Fruit fly (Drosophila melanogaster) whole organism, embryonic: ENCODE measurements around the gene CG15382.
A peak's percentile ranks its signal among the peaks of the same experiment; 100 is the strongest.

Experiments used
- Abd-B ChIP-seq: fragments of 200-800 bp; sonication (Bioruptor generic); optimal IDR thresholded peaks from 2 replicates; lab custom pipeline; 2018; ENCODE audit warnings: missing biosample characterization, mild to moderate bottlenecking, missing genetic modification characterization, moderate library complexity
- Antp ChIP-seq: fragments of 200-800 bp; sonication (Bioruptor generic); optimal IDR thresholded peaks from 3 replicates; lab custom pipeline; 2016; ENCODE audit warnings: missing biosample characterization, missing genetic modification characterization
- Atf-2 ChIP-seq: fragments of 200-800 bp; sonication (Bioruptor generic); optimal IDR thresholded peaks from 2 replicates; lab custom pipeline; 2016; ENCODE audit warnings: missing biosample characterization, missing genetic modification characterization
- CG1024 ChIP-seq: fragments of 200-800 bp; sonication (Bioruptor generic); IDR thresholded peaks from 2 replicates; pipeline ENCODE4 v1.3.6; 2022; ENCODE audit warnings: missing biosample characterization, missing genetic modification characterization
- CG11093 ChIP-seq: fragments of 200-800 bp; sonication (Bioruptor generic); IDR thresholded peaks from 3 replicates; pipeline ENCODE4 v1.3.6; 2022; ENCODE audit warnings: missing biosample characterization, missing genetic modification characterization
- CG11696 ChIP-seq: fragments of 200-800 bp; sonication (Bioruptor generic); IDR thresholded peaks from 2 replicates; pipeline ENCODE4 v1.3.6; 2022; ENCODE audit warnings: missing biosample characterization, missing genetic modification characterization
- CG12104 ChIP-seq: fragments of 200-800 bp; sonication (Bioruptor generic); optimal IDR thresholded peaks from 3 replicates; lab custom pipeline; 2016; ENCODE audit warnings: missing biosample characterization, missing genetic modification characterization
- CG12299 ChIP-seq: fragments of 200-800 bp; sonication (Bioruptor generic); optimal IDR thresholded peaks from 2 replicates; lab custom pipeline; 2018; ENCODE audit warnings: missing biosample characterization, mild to moderate bottlenecking, missing genetic modification characterization
- CG1603 ChIP-seq: fragments of 200-800 bp; sonication (Bioruptor generic); optimal IDR thresholded peaks from 2 replicates; lab custom pipeline; 2019; ENCODE audit warnings: missing biosample characterization, mild to moderate bottlenecking, missing genetic modification characterization, moderate library complexity
- CG16779 ChIP-seq: fragments of 200-800 bp; sonication (Bioruptor generic); IDR thresholded peaks from 2 replicates; pipeline ENCODE4 v1.3.6; 2022; ENCODE audit warnings: missing biosample characterization, missing genetic modification characterization
- CG17359 ChIP-seq: fragments of 200-800 bp; sonication (Bioruptor generic); optimal IDR thresholded peaks from 3 replicates; lab custom pipeline; 2018; ENCODE audit warnings: missing biosample characterization, mild to moderate bottlenecking, missing genetic modification characterization, moderate library complexity
- CG18599 ChIP-seq: fragments of 200-800 bp; sonication (Bioruptor generic); optimal IDR thresholded peaks from 3 replicates; lab custom pipeline; 2017; ENCODE audit warnings: missing biosample characterization, missing genetic modification characterization, mild to moderate bottlenecking, moderate library complexity, missing genetic modification reagents
- CG2202 ChIP-seq: fragments of 200-800 bp; sonication (Bioruptor generic); optimal IDR thresholded peaks from 2 replicates; lab custom pipeline; 2018; ENCODE audit warnings: missing biosample characterization, mild to moderate bottlenecking, missing genetic modification characterization
- CG32772 ChIP-seq: fragments of 200-800 bp; sonication (Bioruptor generic); IDR thresholded peaks from 2 replicates; pipeline ENCODE4 v1.3.6; 2022; ENCODE audit warnings: missing biosample characterization, missing genetic modification characterization
- CG4617 ChIP-seq: fragments of 200-800 bp; sonication (Bioruptor generic); optimal IDR thresholded peaks from 3 replicates; lab custom pipeline; 2016; ENCODE audit warnings: missing biosample characterization, missing genetic modification characterization, borderline replicate concordance
- CG4820 ChIP-seq: fragments of 200-800 bp; sonication (Bioruptor generic); optimal IDR thresholded peaks from 3 replicates; lab custom pipeline; 2016; ENCODE audit warnings: missing biosample characterization, missing genetic modification characterization
- CG6854 ChIP-seq: fragments of 200-800 bp; sonication (Bioruptor generic); optimal IDR thresholded peaks from 3 replicates; lab custom pipeline; 2017; ENCODE audit warnings: missing biosample characterization, mild to moderate bottlenecking, missing genetic modification characterization
- CG7786 ChIP-seq: fragments of 200-800 bp; sonication (Bioruptor generic); optimal IDR thresholded peaks from 2 replicates; lab custom pipeline; 2016; ENCODE audit warnings: missing biosample characterization, missing genetic modification characterization
- CG8281 ChIP-seq: fragments of 200-800 bp; sonication (Bioruptor generic); optimal IDR thresholded peaks from 2 replicates; lab custom pipeline; 2018; ENCODE audit warnings: missing biosample characterization, mild to moderate bottlenecking, missing genetic modification characterization, moderate library complexity
- CG8924 ChIP-seq: fragments of 200-800 bp; optimal IDR thresholded peaks from 3 replicates; lab custom pipeline; 2019; ENCODE audit warnings: missing biosample characterization, mild to moderate bottlenecking, missing genetic modification characterization, moderate library complexity
- E2f1 ChIP-seq: fragments of 200-800 bp; sonication (Bioruptor generic); IDR thresholded peaks from 2 replicates; pipeline ENCODE4 v1.3.6; 2022; ENCODE audit warnings: missing biosample characterization, missing genetic modification characterization
- H15 ChIP-seq: fragments of 200-800 bp; sonication (Bioruptor generic); IDR thresholded peaks from 3 replicates; pipeline ENCODE4 v1.3.6; 2022; ENCODE audit warnings: missing biosample characterization, missing genetic modification characterization
- HLH3B ChIP-seq: fragments of 200-800 bp; sonication (Bioruptor generic); IDR thresholded peaks from 2 replicates; pipeline ENCODE4 v1.3.6; 2022; ENCODE audit warnings: missing biosample characterization, missing genetic modification characterization
- Hr3 ChIP-seq: fragments of 200-800 bp; sonication (Bioruptor generic); optimal IDR thresholded peaks from 3 replicates; lab custom pipeline; 2016; ENCODE audit warnings: missing biosample characterization, missing genetic modification characterization
- Hsf ChIP-seq: fragments of 200-800 bp; sonication (Bioruptor generic); optimal IDR thresholded peaks from 3 replicates; lab custom pipeline; 2016; ENCODE audit warnings: missing biosample characterization, missing genetic modification characterization
- MTF-1 ChIP-seq: fragments of 200-800 bp; sonication (Bioruptor generic); optimal IDR thresholded peaks from 2 replicates; lab custom pipeline; 2018; ENCODE audit warnings: missing biosample characterization, mild to moderate bottlenecking, missing genetic modification characterization, borderline replicate concordance
- Mes4 ChIP-seq: fragments of 200-800 bp; sonication (Bioruptor generic); optimal IDR thresholded peaks from 2 replicates; lab custom pipeline; 2016; ENCODE audit warnings: missing biosample characterization, missing genetic modification characterization
- NC2β ChIP-seq: fragments of 200-800 bp; sonication (Bioruptor generic); optimal IDR thresholded peaks from 2 replicates; lab custom pipeline; 2016; ENCODE audit warnings: missing biosample characterization, missing genetic modification characterization
- NK7.1 ChIP-seq: fragments of 200-800 bp; sonication (Bioruptor generic); optimal IDR thresholded peaks from 3 replicates; lab custom pipeline; 2016; ENCODE audit warnings: missing biosample characterization, missing genetic modification characterization
- Neu2 ChIP-seq: fragments of 200-800 bp; sonication (Bioruptor generic); optimal IDR thresholded peaks from 3 replicates; lab custom pipeline; 2016; ENCODE audit warnings: missing biosample characterization, missing genetic modification characterization, borderline replicate concordance
- Pdp1 ChIP-seq, 2 experiments: fragments of 200-800 bp; sonication (Bioruptor generic); optimal IDR thresholded peaks; 3 replicates each; lab custom pipeline; 2016; ENCODE audit warnings: missing biosample characterization in 2 of 2, missing genetic modification characterization in 2 of 2, mild to moderate bottlenecking in 1 of 2, moderate library complexity in 1 of 2
- Side ChIP-seq: fragments of 200-800 bp; sonication (Bioruptor generic); optimal IDR thresholded peaks from 2 replicates; lab custom pipeline; 2016; ENCODE audit warnings: missing biosample characterization, missing genetic modification characterization
- Six4 ChIP-seq: fragments of 200-800 bp; sonication (Bioruptor generic); optimal IDR thresholded peaks from 2 replicates; lab custom pipeline; 2016; ENCODE audit warnings: missing biosample characterization, missing genetic modification characterization
- ap ChIP-seq: fragments of 200-800 bp; sonication (Bioruptor generic); IDR thresholded peaks from 2 replicates; pipeline ENCODE4 v1.3.6; 2022; ENCODE audit warnings: missing biosample characterization, missing genetic modification characterization
- cwo ChIP-seq: fragments of 200-800 bp; sonication (Bioruptor generic); optimal IDR thresholded peaks from 3 replicates; lab custom pipeline; 2017; ENCODE audit warnings: missing biosample characterization, missing genetic modification characterization, mild to moderate bottlenecking, moderate library complexity, missing genetic modification reagents
- danr ChIP-seq: fragments of 200-800 bp; sonication (Bioruptor generic); IDR thresholded peaks from 2 replicates; pipeline ENCODE4 v1.3.6; 2022; ENCODE audit warnings: missing biosample characterization, missing genetic modification characterization
- dati ChIP-seq: fragments of 200-800 bp; sonication (Bioruptor generic); IDR thresholded peaks from 2 replicates; pipeline ENCODE4 v1.3.6; 2022; ENCODE audit warnings: missing biosample characterization, missing genetic modification characterization
- lmd ChIP-seq: fragments of 200-800 bp; sonication (Bioruptor generic); IDR thresholded peaks from 2 replicates; pipeline ENCODE4 v1.3.6; 2022; ENCODE audit warnings: missing biosample characterization, missing genetic modification characterization
- pfk ChIP-seq: fragments of 200-800 bp; sonication (Bioruptor generic); optimal IDR thresholded peaks from 2 replicates; lab custom pipeline; 2018; ENCODE audit warnings: missing biosample characterization, mild to moderate bottlenecking, missing genetic modification characterization, moderate library complexity
- pho ChIP-seq: fragments of 200-800 bp; sonication (Bioruptor generic); optimal IDR thresholded peaks from 2 replicates; lab custom pipeline; 2016; ENCODE audit warnings: missing biosample characterization, missing genetic modification characterization
- pita ChIP-seq: fragments of 200-800 bp; sonication (Bioruptor generic); optimal IDR thresholded peaks from 2 replicates; lab custom pipeline; 2017; ENCODE audit warnings: missing biosample characterization, mild to moderate bottlenecking, missing genetic modification characterization
- prd ChIP-seq, 3 experiments: fragments of >200 bp in 2 of 3; fragments of 200-800 bp in 1 of 3; sonication (Bioruptor generic) in 1 of 3; optimal IDR thresholded peaks in 2 of 3; IDR thresholded peaks in 1 of 3; 2 replicates in 2 of 3; 3 replicates in 1 of 3; pipeline versions ENCODE4 v1.3.6 to Lab custom; 2017 to 2022; ENCODE audit warnings: missing biosample characterization in 1 of 3, missing genetic modification characterization in 1 of 3
- schlank ChIP-seq: fragments of 200-800 bp; sonication (Bioruptor generic); optimal IDR thresholded peaks from 2 replicates; lab custom pipeline; 2018; ENCODE audit warnings: missing biosample characterization, mild to moderate bottlenecking, missing genetic modification characterization
- slp2 ChIP-seq: fragments of 200-800 bp; sonication (Bioruptor generic); optimal IDR thresholded peaks from 2 replicates; lab custom pipeline; 2016; ENCODE audit warnings: missing biosample characterization, missing genetic modification characterization
- so ChIP-seq: fragments of 200-800 bp; sonication (Bioruptor generic); IDR thresholded peaks from 3 replicates; pipeline ENCODE4 v1.3.6; 2022; ENCODE audit warnings: missing biosample characterization, missing genetic modification characterization
- stc ChIP-seq: fragments of 200-800 bp; sonication (Bioruptor generic); IDR thresholded peaks from 2 replicates; pipeline ENCODE4 v1.3.6; 2022; ENCODE audit warnings: missing biosample characterization, missing genetic modification characterization
- tap ChIP-seq: fragments of 200-800 bp; optimal IDR thresholded peaks from 3 replicates; lab custom pipeline; 2019; ENCODE audit warnings: missing biosample characterization, mild to moderate bottlenecking, missing genetic modification characterization, moderate library complexity
- tgo ChIP-seq: fragments of 200-800 bp; sonication (Bioruptor generic); IDR thresholded peaks from 3 replicates; pipeline ENCODE4 v1.3.6; 2022; ENCODE audit warnings: missing biosample characterization, missing genetic modification characterization
- toy ChIP-seq: fragments of 200-800 bp; sonication (Bioruptor generic); IDR thresholded peaks from 2 replicates; pipeline ENCODE4 v1.3.6; 2022; ENCODE audit warnings: missing biosample characterization, missing genetic modification characterization
- wdn ChIP-seq: fragments of 200-800 bp; sonication (Bioruptor generic); IDR thresholded peaks from 2 replicates; pipeline ENCODE4 v1.3.6; 2022; ENCODE audit warnings: missing biosample characterization, missing genetic modification characterization

Gene CG15382

dm6 chr2L:2175930-2176643 is 20.5 kb downstream of the CG15382 start (continued):
- TF ChIP-seq CG7786 (GFP tag; lab: Kevin White, UChicago) = peak; percentile 13
- TF ChIP-seq cwo = peak; percentile 68
- TF ChIP-seq CG12299 (tag; lab: Kevin White, UChicago) = peak; percentile 5
- TF ChIP-seq lmd = peak; percentile 48
- TF ChIP-seq NK7.1 (GFP tag; lab: Kevin White, UChicago) = no peak
- no peak for TF ChIP-seq CG11093 (GFP tag; lab: Robert Waterston, UW)
- TF ChIP-seq CG8924 (tag; lab: Kevin White, UChicago) = peak; percentile 50
- no peak for TF ChIP-seq Antp (GFP tag; lab: Kevin White, UChicago)
- 0 out of 2 replicates have a peak, but pooled peaks have one; percentile 45 for TF ChIP-seq toy (GFP tag; lab: Robert Waterston, UW)
- no peak for TF ChIP-seq CG4617 (GFP tag; lab: Kevin White, UChicago)
- TF ChIP-seq CG4820 (GFP tag; lab: Kevin White, UChicago) = no peak
- TF ChIP-seq so (GFP tag; lab: Robert Waterston, UW) = 0 out of 3 replicates have a peak, but pooled peaks have one; percentile 8
- TF ChIP-seq Abd-B (GFP tag; lab: Kevin White, UChicago) = peak; percentile 4
- TF ChIP-seq pho (GFP tag; lab: Kevin White, UChicago) = peak; percentile 44
- TF ChIP-seq prd (optimal IDR thresholded peaks at IDR 0.05; lab: Kevin White, UChicago) = no peak
- TF ChIP-seq prd (GFP tag; IDR thresholded peaks at IDR 0.05; lab: Robert Waterston, UW) = peak; percentile 50; the same call in 2 of the 3 replicates
- no peak for TF ChIP-seq ap (GFP tag; lab: Robert Waterston, UW)
- TF ChIP-seq H15 = no peak
- no peak for TF ChIP-seq Mes4 (GFP tag; lab: Kevin White, UChicago)
- TF ChIP-seq CG1603 (tag; lab: Kevin White, UChicago) = no peak
- peak; percentile 15 for TF ChIP-seq tap (tag; lab: Kevin White, UChicago)
- no peak for TF ChIP-seq NC2β (GFP tag; lab: Kevin White, UChicago)
- TF ChIP-seq Hr3 = peak; percentile 15
- 0 out of 2 replicates have a peak, but pooled peaks have one; percentile 40 for TF ChIP-seq HLH3B (GFP tag; lab: Robert Waterston, UW)
- TF ChIP-seq dati (GFP tag; lab: Robert Waterston, UW) = no peak
- no peak for TF ChIP-seq CG32772 (GFP tag; lab: Robert Waterston, UW)
- TF ChIP-seq CG11696 (GFP tag; lab: Robert Waterston, UW) = peak; percentile 84
- TF ChIP-seq tgo (GFP tag; lab: Robert Waterston, UW) = no peak
- no peak for TF ChIP-seq schlank (tag; lab: Kevin White, UChicago)
- TF ChIP-seq wdn (GFP tag; lab: Robert Waterston, UW) = peak; percentile 43; the same call in 1 of the 2 replicates
- TF ChIP-seq CG8281 (tag; lab: Kevin White, UChicago) = peak; percentile 17
- TF ChIP-seq Pdp1 (GFP tag; optimal IDR thresholded peaks at IDR 0.05; lab: Kevin White, UChicago) = peak; percentile 8 to 16
- peak; percentile 40 for TF ChIP-seq Hsf (GFP tag; lab: Kevin White, UChicago)
- TF ChIP-seq stc (GFP tag; lab: Robert Waterston, UW) = no peak
- no peak for TF ChIP-seq MTF-1 (GFP tag; lab: Kevin White, UChicago)
- no peak for TF ChIP-seq Atf-2 (GFP tag; lab: Kevin White, UChicago)
- peak; percentile 28 for TF ChIP-seq CG6854
- TF ChIP-seq CG18599 (GFP tag; lab: Kevin White, UChicago) = peak; percentile 74
- no peak for TF ChIP-seq Six4 (GFP tag; lab: Kevin White, UChicago)
- no peak for TF ChIP-seq pfk (GFP tag; lab: Kevin White, UChicago)
- TF ChIP-seq pita (GFP tag; lab: Kevin White, UChicago) = no peak
- TF ChIP-seq slp2 (GFP tag; lab: Kevin White, UChicago) = no peak
- no peak for TF ChIP-seq E2f1 (GFP tag; lab: Robert Waterston, UW)
- TF ChIP-seq Side (GFP tag; lab: Kevin White, UChicago) = no peak
- no peak for TF ChIP-seq CG1024 (GFP tag; lab: Robert Waterston, UW)
- TF ChIP-seq CG2202 = no peak
- TF ChIP-seq CG12104 (GFP tag; lab: Kevin White, UChicago) = no peak
- TF ChIP-seq CG16779 (GFP tag; lab: Robert Waterston, UW) = no peak
- TF ChIP-seq CG17359 (tag; lab: Kevin White, UChicago) = peak; percentile 23
- TF ChIP-seq Neu2 (GFP tag; lab: Kevin White, UChicago) = no peak
- no peak for TF ChIP-seq danr (GFP tag; lab: Robert Waterston, UW)
